Worm (Caenorhabditis elegans) whole organism, L4 larva: ENCODE data around the gene DH11.5.

Source experiments
- D1046.2 ChIP-seq: fragments of 200-800 bp; sonication (Bioruptor generic); IDR thresholded peaks from 2 replicates; pipeline ENCODE4 v1.3.6; 2022; ENCODE audit warnings: missing genetic modification characterization, missing compliant biosample characterization
- F49E8.2 ChIP-seq: sonication (generic microtip); optimal IDR thresholded peaks from 2 replicates; lab custom pipeline; 2016; ENCODE audit warnings: missing compliant biosample characterization, mild to moderate bottlenecking, missing genetic modification characterization, borderline replicate concordance
- Y5F2A.4 ChIP-seq: fragments of 200-800 bp; sonication (Bioruptor generic); optimal IDR thresholded peaks from 2 replicates; lab custom pipeline; 2018; ENCODE audit warnings: mild to moderate bottlenecking, missing genetic modification characterization, missing compliant biosample characterization
- aha-1 ChIP-seq: fragments of 150-350 bp; peaks from one replicate; lab custom pipeline; 2014; ENCODE audit warnings: missing biosample characterization, missing genetic modification characterization
- arid-1 ChIP-seq: fragments of 200-800 bp; sonication (Bioruptor generic); conservative IDR thresholded peaks from 2 replicates; pipeline ENCODE4 v1.3.6; 2022; ENCODE audit warnings: missing genetic modification reagents, missing genetic modification characterization, missing compliant biosample characterization
- ctbp-1 ChIP-seq: fragments of 200-800 bp; sonication (Bioruptor generic); IDR thresholded peaks from 2 replicates; pipeline ENCODE4 v1.3.6; 2022; ENCODE audit warnings: missing genetic modification reagents, missing genetic modification characterization, missing compliant biosample characterization
- daf-12 ChIP-seq: fragments of 150-350 bp; optimal IDR thresholded peaks from 2 replicates; lab custom pipeline; 2014; ENCODE audit warnings: missing biosample characterization, missing genetic modification reagents, missing genetic modification characterization
- daf-16 ChIP-seq, 3 experiments: sonication (generic microtip); optimal IDR thresholded peaks; 2 replicates each; lab custom pipeline; 2016 to 2017; ENCODE audit warnings: missing genetic modification characterization in 3 of 3, missing genetic modification reagents in 3 of 3, mild to moderate bottlenecking in 2 of 3, missing compliant biosample characterization in 2 of 3, missing biosample characterization in 1 of 3, moderate library complexity in 1 of 3
- daf-19 ChIP-seq: fragments of 200-800 bp; sonication (Bioruptor generic); conservative IDR thresholded peaks from 2 replicates; pipeline ENCODE4 v1.3.6; 2022; ENCODE audit warnings: missing genetic modification characterization, missing compliant biosample characterization
- dmd-6 ChIP-seq: fragments of 200-800 bp; sonication (Bioruptor generic); IDR thresholded peaks from 2 replicates; pipeline ENCODE4 v1.3.6; 2022; ENCODE audit warnings: missing genetic modification reagents, missing genetic modification characterization, missing compliant biosample characterization
- dmd-9 ChIP-seq: fragments of 200-800 bp; sonication (Bioruptor generic); IDR thresholded peaks from 2 replicates; pipeline ENCODE4 v1.3.6; 2022; ENCODE audit warnings: missing genetic modification reagents, missing genetic modification characterization, missing compliant biosample characterization
- dpl-1 ChIP-seq: fragments of 150-350 bp; optimal IDR thresholded peaks from 2 replicates; lab custom pipeline; 2014; ENCODE audit warnings: missing biosample characterization, missing genetic modification reagents, missing genetic modification characterization
- duxl-1 ChIP-seq: sonication (generic microtip); optimal IDR thresholded peaks from 2 replicates; lab custom pipeline; 2016; ENCODE audit warnings: mild to moderate bottlenecking, missing genetic modification characterization, moderate library complexity, missing compliant biosample characterization; ENCODE audit not compliant: poor library complexity
- dve-1 ChIP-seq: sonication (generic microtip); optimal IDR thresholded peaks from 2 replicates; lab custom pipeline; 2017; ENCODE audit warnings: antibody characterized with exemption, mild to moderate bottlenecking, missing genetic modification characterization, missing compliant biosample characterization; ENCODE audit not compliant: insufficient read depth
- egl-27 ChIP-seq: sonication (generic microtip); optimal IDR thresholded peaks from 3 replicates; lab custom pipeline; 2017; ENCODE audit warnings: missing biosample characterization, missing genetic modification reagents, missing genetic modification characterization
- egl-43 ChIP-seq: fragments of 200-800 bp; sonication (Bioruptor generic); IDR thresholded peaks from 2 replicates; pipeline ENCODE4 v1.3.6; 2022; ENCODE audit warnings: missing genetic modification reagents, missing genetic modification characterization, missing compliant biosample characterization
- fkh-10 ChIP-seq: fragments of 150-350 bp; optimal IDR thresholded peaks from 2 replicates; lab custom pipeline; 2014; ENCODE audit warnings: missing biosample characterization, missing genetic modification reagents, missing genetic modification characterization
- fos-1 ChIP-seq: fragments of 150-350 bp; optimal IDR thresholded peaks from 2 replicates; lab custom pipeline; 2014; ENCODE audit warnings: missing biosample characterization, missing genetic modification characterization
- gei-8 ChIP-seq: fragments of 200-800 bp; sonication (Bioruptor generic); optimal IDR thresholded peaks from 2 replicates; lab custom pipeline; 2018; ENCODE audit warnings: mild to moderate bottlenecking, missing genetic modification characterization, missing compliant biosample characterization
- hlh-11 ChIP-seq: fragments of 200-800 bp; sonication (Bioruptor generic); optimal IDR thresholded peaks from 2 replicates; lab custom pipeline; 2018; ENCODE audit warnings: mild to moderate bottlenecking, missing genetic modification characterization, missing compliant biosample characterization
- hlh-30 ChIP-seq: sonication (generic microtip); optimal IDR thresholded peaks from 2 replicates; lab custom pipeline; 2017; ENCODE audit warnings: antibody characterized with exemption, mild to moderate bottlenecking, missing genetic modification characterization, missing compliant biosample characterization; ENCODE audit not compliant: insufficient read depth
- jun-1 ChIP-seq: fragments of 150-350 bp; optimal IDR thresholded peaks from 2 replicates; lab custom pipeline; 2014; ENCODE audit warnings: missing biosample characterization, missing genetic modification reagents, missing genetic modification characterization
- lin-1 ChIP-seq: fragments of 200-800 bp; sonication (Bioruptor generic); IDR thresholded peaks from 2 replicates; pipeline ENCODE4 v1.3.6; 2022; ENCODE audit warnings: missing genetic modification reagents, missing genetic modification characterization, missing compliant biosample characterization
- lin-29 ChIP-seq: fragments of 200-800 bp; sonication (Bioruptor generic); IDR thresholded peaks from 2 replicates; pipeline ENCODE4 v1.3.6; 2022; ENCODE audit warnings: missing genetic modification reagents, missing genetic modification characterization, missing compliant biosample characterization
- lin-38 ChIP-seq: fragments of 200-800 bp; sonication (Bioruptor generic); IDR thresholded peaks from 2 replicates; pipeline ENCODE4 v1.3.6; 2022; ENCODE audit warnings: missing genetic modification reagents, missing genetic modification characterization, missing compliant biosample characterization
- lsy-2 ChIP-seq, 2 experiments: fragments of 150-350 bp in 1 of 2; sonication (generic microtip) in 1 of 2; optimal IDR thresholded peaks; 2 replicates each; lab custom pipeline; 2014 to 2017; ENCODE audit warnings: missing biosample characterization in 2 of 2, missing genetic modification characterization in 2 of 2
- madf-5 ChIP-seq, 2 experiments: fragments of 200-800 bp; sonication (Bioruptor generic); IDR thresholded peaks; 2 replicates each; pipeline ENCODE4 v1.3.6; 2022; ENCODE audit warnings: missing compliant biosample characterization in 2 of 2, missing genetic modification characterization in 2 of 2
- madf-9 ChIP-seq: fragments of 200-800 bp; sonication (Bioruptor generic); conservative IDR thresholded peaks from 2 replicates; pipeline ENCODE4 v1.3.6; 2022; ENCODE audit warnings: missing genetic modification reagents, missing genetic modification characterization, missing compliant biosample characterization
- mdt-29 ChIP-seq: fragments of 200-800 bp; sonication (Bioruptor generic); IDR thresholded peaks from 2 replicates; pipeline ENCODE4 v1.3.6; 2022; ENCODE audit warnings: missing genetic modification reagents, missing genetic modification characterization, missing compliant biosample characterization
- mep-1 ChIP-seq: fragments of 150-350 bp; sonication (generic microtip); optimal IDR thresholded peaks from 3 replicates; lab custom pipeline; 2014; ENCODE audit warnings: missing biosample characterization, missing genetic modification characterization
- mes-2 ChIP-seq: sonication (generic microtip); optimal IDR thresholded peaks from 2 replicates; lab custom pipeline; 2016; ENCODE audit warnings: missing genotype, mild to moderate bottlenecking, missing genetic modification characterization, missing compliant biosample characterization; ENCODE audit not compliant: poor library complexity, severe bottlenecking
- nhr-11 ChIP-seq: fragments of 150-350 bp; optimal IDR thresholded peaks from 2 replicates; lab custom pipeline; 2014; ENCODE audit warnings: missing biosample characterization, missing genetic modification characterization
- nhr-25 ChIP-seq: sonication (generic microtip); optimal IDR thresholded peaks from 2 replicates; lab custom pipeline; 2017; ENCODE audit warnings: missing genetic modification characterization, mild to moderate bottlenecking, missing compliant biosample characterization, antibody characterized with exemption, moderate library complexity, borderline replicate concordance; ENCODE audit not compliant: insufficient read depth
- nhr-42 ChIP-seq: fragments of 200-800 bp; sonication (Bioruptor generic); IDR thresholded peaks from 2 replicates; pipeline ENCODE4 v1.3.6; 2022; ENCODE audit warnings: missing genetic modification characterization, missing compliant biosample characterization
- nhr-77 ChIP-seq: fragments of 150-350 bp; optimal IDR thresholded peaks from 2 replicates; lab custom pipeline; 2014; ENCODE audit warnings: missing biosample characterization, missing genetic modification characterization
- pha-4 ChIP-seq, 2 experiments: fragments of 150-350 bp in 1 of 2; fragments of 200-800 bp in 1 of 2; sonication (Bioruptor generic) in 1 of 2; IDR thresholded peaks in 1 of 2; optimal IDR thresholded peaks in 1 of 2; 2 replicates each; pipeline versions ENCODE4 v1.3.6 to Lab custom; 2014 to 2022; ENCODE audit warnings: missing genetic modification characterization in 2 of 2, missing genetic modification reagents in 2 of 2, missing biosample characterization in 1 of 2, missing compliant biosample characterization in 1 of 2
- php-3 ChIP-seq: fragments of 200-800 bp; sonication (Bioruptor generic); IDR thresholded peaks from 2 replicates; pipeline ENCODE4 v1.3.6; 2022; ENCODE audit warnings: missing genetic modification reagents, missing genetic modification characterization, missing compliant biosample characterization
- sdz-12 ChIP-seq: fragments of 200-800 bp; sonication (Bioruptor generic); optimal IDR thresholded peaks from 2 replicates; lab custom pipeline; 2018; ENCODE audit warnings: mild to moderate bottlenecking, missing genetic modification characterization, missing compliant biosample characterization
- spr-1 ChIP-seq: sonication (generic microtip); optimal IDR thresholded peaks from 2 replicates; lab custom pipeline; 2016; ENCODE audit warnings: mild to moderate bottlenecking, missing genetic modification characterization, missing compliant biosample characterization
- tra-1 ChIP-seq: fragments of 200-800 bp; sonication (Bioruptor generic); IDR thresholded peaks from 2 replicates; pipeline ENCODE4 v1.3.6; 2022; ENCODE audit warnings: missing genetic modification reagents, missing genetic modification characterization, missing compliant biosample characterization
- unc-130 ChIP-seq: sonication (generic microtip); optimal IDR thresholded peaks from 2 replicates; lab custom pipeline; 2016; ENCODE audit warnings: missing genetic modification reagents, missing genetic modification characterization, missing compliant biosample characterization
- zag-1 ChIP-seq: fragments of 150-350 bp; optimal IDR thresholded peaks from 2 replicates; lab custom pipeline; 2014; ENCODE audit warnings: missing biosample characterization, missing genetic modification characterization
- zip-11 ChIP-seq: fragments of 200-800 bp; sonication (Bioruptor generic); IDR thresholded peaks from 2 replicates; pipeline ENCODE4 v1.3.6; 2022; ENCODE audit warnings: missing genetic modification characterization, missing compliant biosample characterization
- ztf-7 ChIP-seq: fragments of 150-350 bp; optimal IDR thresholded peaks from 2 replicates; lab custom pipeline; 2014; ENCODE audit warnings: missing biosample characterization, missing genetic modification characterization

DH11.5 gene

DNA sequence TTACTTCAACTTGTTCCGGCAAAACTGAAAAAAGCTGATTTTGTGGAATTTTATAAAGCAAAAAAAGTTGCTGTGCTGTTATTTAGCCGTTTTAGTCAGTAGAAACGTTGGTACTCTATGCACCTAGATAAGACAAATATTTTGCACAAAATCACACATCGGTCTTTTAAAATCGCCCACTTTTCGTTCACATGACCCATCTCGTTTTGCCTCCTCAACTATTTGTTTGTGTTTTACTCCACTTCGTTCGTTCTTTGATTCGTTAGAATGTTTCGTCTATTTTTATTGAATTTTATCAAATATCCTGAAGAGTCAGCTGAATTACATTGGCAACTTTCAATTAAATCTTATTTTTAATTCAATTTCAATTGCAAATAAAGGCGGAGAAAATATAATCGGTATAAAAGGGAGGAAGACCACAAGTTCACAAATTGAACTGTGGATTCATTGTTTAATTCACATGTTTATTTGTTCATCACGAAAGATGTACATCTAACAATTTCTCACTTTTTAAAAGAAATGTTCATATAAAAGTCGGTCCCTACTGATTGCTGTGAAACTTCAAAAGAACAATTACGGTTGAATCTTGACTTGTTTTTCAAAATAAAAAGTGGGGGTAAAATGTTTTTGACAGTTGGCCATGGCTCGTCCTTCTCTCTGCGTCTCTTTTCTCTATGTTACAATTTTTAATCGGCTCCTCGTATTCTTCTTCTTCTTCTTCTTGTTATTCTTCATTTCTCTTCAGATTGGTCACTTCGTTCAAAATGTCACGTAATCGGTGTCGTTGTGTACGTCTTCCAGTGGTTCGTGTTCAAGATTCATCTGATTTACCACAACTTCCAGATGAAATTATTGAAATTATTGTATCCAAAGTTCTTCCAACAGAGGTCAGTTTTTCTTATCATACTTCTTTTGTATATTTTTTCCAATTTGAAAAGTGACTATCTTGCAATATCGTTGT, 35.9 kb downstream of the DH11.5 start, which contains the start of gene DH11.2 (continued):
- no peak for TF ChIP-seq arid-1 (GFP tag; lab: Robert Waterston, UW)
- TF ChIP-seq daf-16 (GFP tag; optimal IDR thresholded peaks at IDR 0.05; lab: Kevin White, UChicago), result no peak
- TF ChIP-seq daf-16 (tag; optimal IDR thresholded peaks at IDR 0.05; lab: Kevin White, UChicago), result peak; percentile 72

ce11 chrII:8015483-8015938, 39.1 kb downstream of the DH11.5 start:
- TF ChIP-seq php-3 (GFP tag; lab: Robert Waterston, UW) (0 out of 2 replicates have a peak, but pooled peaks have one; percentile 54), zag-1 (tag; lab: Kevin White, UChicago) (no peak), jun-1 (tag; lab: Kevin White, UChicago) (no peak), nhr-42 (no peak), gei-8 (GFP tag; lab: Kevin White, UChicago) (peak; percentile 11), fkh-10 (GFP tag; lab: Kevin White, UChicago) (no peak), F49E8.2 (tag; lab: Kevin White, UChicago) (no peak), madf-5 (GFP tag; IDR thresholded peaks at IDR 0.05; lab: Robert Waterston, UW) (no peak), pha-4 (GFP tag; IDR thresholded peaks at IDR 0.05; lab: Robert Waterston, UW) (no peak), pha-4 (tag; optimal IDR thresholded peaks at IDR 0.05; lab: Kevin White, UChicago) (peak; percentile 79), tra-1 (GFP tag; lab: Robert Waterston, UW) (peak; percentile 24; the same call in 1 of the 2 replicates), fos-1 (tag; lab: Kevin White, UChicago) (no peak), lsy-2 (tag; optimal IDR thresholded peaks at IDR 0.05; lab: Kevin White, UChicago) (peak in 1 of 2 experiments; percentile 73), hlh-11 (tag; lab: Kevin White, UChicago) (peak; percentile 63), mdt-29 (peak; percentile 15; the same call in 1 of the 2 replicates), ctbp-1 (GFP tag; lab: Robert Waterston, UW) (0 out of 2 replicates have a peak, but pooled peaks have one; percentile 54), lin-38 (GFP tag; lab: Robert Waterston, UW) (peak; percentile 93), lin-29 (GFP tag; lab: Robert Waterston, UW) (peak; percentile 42; the same call in 1 of the 2 replicates), nhr-11 (tag; lab: Kevin White, UChicago) (peak; percentile 62), lin-1 (GFP tag; lab: Robert Waterston, UW) (peak; percentile 38; the same call in 1 of the 2 replicates), daf-19 (0 out of 2 replicates have a peak, but pooled peaks have one; percentile 17), nhr-77 (peak; percentile 12), dmd-9 (0 out of 2 replicates have a peak, but pooled peaks have one; percentile 13), madf-9 (no peak), hlh-30 (tag; lab: Kevin White, UChicago) (peak; percentile 71), Y5F2A.4 (GFP tag; lab: Kevin White, UChicago) (no peak), egl-43 (no peak), sdz-12 (GFP tag; lab: Kevin White, UChicago) (no peak), nhr-25 (tag; lab: Kevin White, UChicago) (peak; percentile 20), zip-11 (GFP tag; lab: Robert Waterston, UW) (no peak), mes-2 (tag; lab: Kevin White, UChicago) (peak; percentile 4), D1046.2 (GFP tag; lab: Robert Waterston, UW) (no peak), spr-1 (no peak), unc-130 (GFP tag; lab: Kevin White, UChicago) (peak; percentile 17), daf-12 (tag; lab: Kevin White, UChicago) (no peak), duxl-1 (tag; lab: Kevin White, UChicago) (no peak), aha-1 (tag; lab: Kevin White, UChicago) (peak; percentile 79), mep-1 (tag; lab: Kevin White, UChicago) (peak; percentile 37), dve-1 (peak; percentile 48), dmd-6 (GFP tag; lab: Robert Waterston, UW) (peak; percentile 48), ztf-7 (no peak), dpl-1 (no peak), egl-27 (tag; lab: Kevin White, UChicago) (no peak)
